Fruit fly (Drosophila melanogaster) whole organism, embryonic: ENCODE results near the gene CG13699.

Source experiments
- CG10321 ChIP-seq: fragments of 200-800 bp; sonication (Bioruptor generic); IDR thresholded peaks from 2 replicates; pipeline ENCODE4 v1.3.6; 2022; ENCODE audit warnings: missing biosample characterization, missing genetic modification characterization
- CG11504 ChIP-seq: fragments of 200-800 bp; sonication (Bioruptor generic); optimal IDR thresholded peaks from 3 replicates; lab custom pipeline; 2019; ENCODE audit warnings: missing biosample characterization, mild to moderate bottlenecking, missing genetic modification characterization, moderate library complexity
- CG11696 ChIP-seq: fragments of 200-800 bp; sonication (Bioruptor generic); IDR thresholded peaks from 2 replicates; pipeline ENCODE4 v1.3.6; 2022; ENCODE audit warnings: missing biosample characterization, missing genetic modification characterization
- CG13123 ChIP-seq: fragments of 200-800 bp; sonication (Bioruptor generic); optimal IDR thresholded peaks from 2 replicates; lab custom pipeline; 2016; ENCODE audit warnings: missing biosample characterization, missing genetic modification characterization
- CG1529 ChIP-seq: fragments of 200-800 bp; sonication (Bioruptor generic); optimal IDR thresholded peaks from 3 replicates; lab custom pipeline; 2018; ENCODE audit warnings: missing biosample characterization, missing genetic modification characterization
- CG15601 ChIP-seq: fragments of 200-800 bp; sonication (Bioruptor generic); optimal IDR thresholded peaks from 3 replicates; lab custom pipeline; 2019; ENCODE audit warnings: missing biosample characterization, mild to moderate bottlenecking, missing genetic modification characterization, moderate library complexity
- CG16813 ChIP-seq: fragments of 200-800 bp; sonication (Bioruptor generic); IDR thresholded peaks from 3 replicates; pipeline ENCODE4 v1.3.6; 2022; ENCODE audit warnings: missing biosample characterization, missing genetic modification characterization; ENCODE audit not compliant: partially characterized antibody
- CG17186 ChIP-seq: fragments of 200-800 bp; sonication (Bioruptor generic); optimal IDR thresholded peaks from 3 replicates; lab custom pipeline; 2017; ENCODE audit warnings: missing biosample characterization, missing genetic modification reagents, missing genetic modification characterization
- CG31441 ChIP-seq: fragments of 200-800 bp; sonication (Bioruptor generic); IDR thresholded peaks from 2 replicates; pipeline ENCODE4 v1.3.6; 2022; ENCODE audit warnings: missing biosample characterization, missing genetic modification characterization
- CG32772 ChIP-seq: fragments of 200-800 bp; sonication (Bioruptor generic); IDR thresholded peaks from 2 replicates; pipeline ENCODE4 v1.3.6; 2022; ENCODE audit warnings: missing biosample characterization, missing genetic modification characterization
- CG42726 ChIP-seq: fragments of 200-800 bp; sonication (Bioruptor generic); IDR thresholded peaks from 2 replicates; pipeline ENCODE4 v1.3.6; 2022; ENCODE audit warnings: missing biosample characterization, missing genetic modification characterization; ENCODE audit not compliant: partially characterized antibody
- CG6175 ChIP-seq: fragments of 200-800 bp; sonication (Bioruptor generic); IDR thresholded peaks from 3 replicates; pipeline ENCODE4 v1.3.6; 2022; ENCODE audit warnings: missing biosample characterization, missing genetic modification characterization
- CG6813 ChIP-seq: fragments of 200-800 bp; sonication (Bioruptor generic); optimal IDR thresholded peaks from 2 replicates; lab custom pipeline; 2017; ENCODE audit warnings: missing biosample characterization, missing genetic modification characterization, mild to moderate bottlenecking, moderate library complexity, missing genetic modification reagents
- CG7786 ChIP-seq: fragments of 200-800 bp; sonication (Bioruptor generic); optimal IDR thresholded peaks from 2 replicates; lab custom pipeline; 2016; ENCODE audit warnings: missing biosample characterization, missing genetic modification characterization
- CG9727 ChIP-seq: fragments of 200-800 bp; sonication (Bioruptor generic); optimal IDR thresholded peaks from 3 replicates; lab custom pipeline; 2017; ENCODE audit warnings: missing biosample characterization, mild to moderate bottlenecking, missing genetic modification characterization
- D ChIP-seq, 2 experiments: fragments of 200-800 bp in 1 of 2; fragments of >200 bp in 1 of 2; sonication (Bioruptor generic) in 1 of 2; optimal IDR thresholded peaks; 2 replicates in 1 of 2; 3 replicates in 1 of 2; lab custom pipeline; 2017; ENCODE audit warnings: mild to moderate bottlenecking in 1 of 2, missing biosample characterization in 1 of 2, missing genetic modification characterization in 1 of 2, missing genetic modification reagents in 1 of 2
- Doc3 ChIP-seq: fragments of 200-800 bp; sonication (Bioruptor generic); IDR thresholded peaks from 3 replicates; pipeline ENCODE4 v1.3.6; 2022; ENCODE audit warnings: missing biosample characterization, missing genetic modification characterization; ENCODE audit not compliant: partially characterized antibody
- Dp ChIP-seq: fragments of 200-800 bp; sonication (Bioruptor generic); optimal IDR thresholded peaks from 2 replicates; lab custom pipeline; 2018; ENCODE audit warnings: missing biosample characterization, mild to moderate bottlenecking, missing genetic modification characterization, moderate library complexity
- GATAe ChIP-seq: fragments of 200-800 bp; sonication (Bioruptor generic); conservative IDR thresholded peaks from 2 replicates; pipeline ENCODE4 v1.3.6; 2022; ENCODE audit warnings: missing biosample characterization, missing genetic modification characterization
- Gug ChIP-seq: fragments of 200-800 bp; sonication (Bioruptor generic); IDR thresholded peaks from 4 replicates; pipeline ENCODE4 v1.3.6; 2022; ENCODE audit warnings: missing biosample characterization, missing genetic modification characterization
- HLH3B ChIP-seq: fragments of 200-800 bp; sonication (Bioruptor generic); IDR thresholded peaks from 2 replicates; pipeline ENCODE4 v1.3.6; 2022; ENCODE audit warnings: missing biosample characterization, missing genetic modification characterization
- Hmx ChIP-seq: fragments of 200-800 bp; sonication (Bioruptor generic); optimal IDR thresholded peaks from 2 replicates; lab custom pipeline; 2016; ENCODE audit warnings: missing biosample characterization, missing genetic modification characterization
- Lpt ChIP-seq: fragments of >200 bp; optimal IDR thresholded peaks from 2 replicates; lab custom pipeline; 2018; ENCODE audit warnings: missing biosample characterization, missing genetic modification characterization
- Mad ChIP-seq: fragments of 200-800 bp; sonication (Bioruptor generic); optimal IDR thresholded peaks from 2 replicates; lab custom pipeline; 2016; ENCODE audit warnings: missing biosample characterization, missing genetic modification characterization
- Mrtf ChIP-seq: fragments of 200-800 bp; sonication (Bioruptor generic); IDR thresholded peaks from 3 replicates; pipeline ENCODE4 v1.3.6; 2022; ENCODE audit warnings: missing biosample characterization, missing genetic modification characterization
- NC2β ChIP-seq: fragments of 200-800 bp; sonication (Bioruptor generic); optimal IDR thresholded peaks from 2 replicates; lab custom pipeline; 2016; ENCODE audit warnings: missing biosample characterization, missing genetic modification characterization
- Opbp ChIP-seq: fragments of 200-800 bp; sonication (Bioruptor generic); IDR thresholded peaks from 3 replicates; pipeline ENCODE4 v1.3.6; 2022; ENCODE audit warnings: missing biosample characterization, missing genetic modification characterization; ENCODE audit not compliant: partially characterized antibody
- Scr ChIP-seq: fragments of 200-800 bp; sonication (Bioruptor generic); IDR thresholded peaks from 2 replicates; pipeline ENCODE4 v1.3.6; 2022; ENCODE audit warnings: missing biosample characterization, missing genetic modification characterization; ENCODE audit not compliant: partially characterized antibody
- Sin3A ChIP-seq: fragments of >200 bp; optimal IDR thresholded peaks from 2 replicates; lab custom pipeline; 2018
- Taf1 ChIP-seq: fragments of 200-800 bp; sonication (Bioruptor generic); IDR thresholded peaks from 2 replicates; pipeline ENCODE4 v1.3.6; 2022; ENCODE audit warnings: missing biosample characterization, missing genetic modification characterization
- Tbp ChIP-seq: fragments of >200 bp; optimal IDR thresholded peaks from 2 replicates; lab custom pipeline; 2018; ENCODE audit warnings: missing biosample characterization, missing genetic modification characterization
- Xrp1 ChIP-seq: fragments of 200-800 bp; sonication (Bioruptor generic); IDR thresholded peaks from 2 replicates; pipeline ENCODE4 v1.3.6; 2022; ENCODE audit warnings: missing biosample characterization, missing genetic modification characterization
- bab2 ChIP-seq: fragments of 200-800 bp; sonication (Bioruptor generic); optimal IDR thresholded peaks from 2 replicates; lab custom pipeline; 2016; ENCODE audit warnings: missing biosample characterization, missing genetic modification characterization
- chinmo ChIP-seq: fragments of 200-800 bp; sonication (Bioruptor generic); IDR thresholded peaks from 4 replicates; pipeline ENCODE4 v1.3.6; 2022; ENCODE audit warnings: missing biosample characterization, missing genetic modification characterization; ENCODE audit not compliant: partially characterized antibody
- cwo ChIP-seq: fragments of 200-800 bp; sonication (Bioruptor generic); optimal IDR thresholded peaks from 3 replicates; lab custom pipeline; 2017; ENCODE audit warnings: missing biosample characterization, missing genetic modification characterization, mild to moderate bottlenecking, moderate library complexity, missing genetic modification reagents
- dysf ChIP-seq: fragments of 200-800 bp; sonication (Bioruptor generic); IDR thresholded peaks from 3 replicates; pipeline ENCODE4 v1.3.6; 2022; ENCODE audit warnings: missing biosample characterization, missing genetic modification characterization
- grau ChIP-seq: fragments of 200-800 bp; optimal IDR thresholded peaks from 3 replicates; lab custom pipeline; 2019; ENCODE audit warnings: missing biosample characterization, mild to moderate bottlenecking, missing genetic modification characterization, moderate library complexity
- gro ChIP-seq: fragments of 200-800 bp; sonication (Bioruptor generic); optimal IDR thresholded peaks from 2 replicates; lab custom pipeline; 2016; ENCODE audit warnings: missing biosample characterization, missing genetic modification characterization
- jing ChIP-seq: fragments of 200-800 bp; sonication (Bioruptor generic); optimal IDR thresholded peaks from 2 replicates; lab custom pipeline; 2018; ENCODE audit warnings: missing biosample characterization, mild to moderate bottlenecking, missing genetic modification characterization
- jumu ChIP-seq: fragments of 200-800 bp; sonication (Bioruptor generic); optimal IDR thresholded peaks from 3 replicates; lab custom pipeline; 2016; ENCODE audit warnings: missing biosample characterization, missing genetic modification characterization
- kni ChIP-seq: fragments of 200-800 bp; sonication (Bioruptor generic); optimal IDR thresholded peaks from 3 replicates; lab custom pipeline; 2017; ENCODE audit warnings: mild to moderate bottlenecking, missing biosample characterization, missing genetic modification reagents, missing genetic modification characterization
- lab ChIP-seq: fragments of 200-800 bp; sonication (Bioruptor generic); optimal IDR thresholded peaks from 3 replicates; lab custom pipeline; 2017; ENCODE audit warnings: missing biosample characterization, missing genetic modification characterization, mild to moderate bottlenecking, moderate library complexity, missing genetic modification reagents
- lbe ChIP-seq: fragments of 200-800 bp; sonication (Bioruptor generic); optimal IDR thresholded peaks from 2 replicates; lab custom pipeline; 2016; ENCODE audit warnings: missing biosample characterization, mild to moderate bottlenecking, missing genetic modification characterization
- maf-S ChIP-seq: fragments of 200-800 bp; sonication (Bioruptor generic); optimal IDR thresholded peaks from 2 replicates; lab custom pipeline; 2016; ENCODE audit warnings: missing biosample characterization, missing genetic modification characterization
- onecut ChIP-seq: fragments of 200-800 bp; sonication (Bioruptor generic); IDR thresholded peaks from 2 replicates; pipeline ENCODE4 v1.3.6; 2022; ENCODE audit warnings: missing biosample characterization, missing genetic modification characterization
- row ChIP-seq: fragments of 200-800 bp; sonication (Bioruptor generic); IDR thresholded peaks from 3 replicates; pipeline ENCODE4 v1.3.6; 2022; ENCODE audit warnings: missing biosample characterization, missing genetic modification characterization
- slou ChIP-seq: fragments of 200-800 bp; sonication (Bioruptor generic); optimal IDR thresholded peaks from 3 replicates; lab custom pipeline; 2016; ENCODE audit warnings: missing biosample characterization, missing genetic modification characterization
- tx ChIP-seq: fragments of 200-800 bp; sonication (Bioruptor generic); optimal IDR thresholded peaks from 2 replicates; lab custom pipeline; 2016; ENCODE audit warnings: missing biosample characterization, missing genetic modification characterization
- wor ChIP-seq: fragments of 200-800 bp; sonication (Bioruptor generic); IDR thresholded peaks from 2 replicates; pipeline ENCODE4 v1.3.6; 2022; ENCODE audit warnings: missing biosample characterization, missing genetic modification characterization
- zen2 ChIP-seq: fragments of 200-800 bp; sonication (Bioruptor generic); IDR thresholded peaks from 3 replicates; pipeline ENCODE4 v1.3.6; 2022; ENCODE audit warnings: missing biosample characterization, missing genetic modification characterization; ENCODE audit not compliant: partially characterized antibody

Gene CG13699

DNA sequence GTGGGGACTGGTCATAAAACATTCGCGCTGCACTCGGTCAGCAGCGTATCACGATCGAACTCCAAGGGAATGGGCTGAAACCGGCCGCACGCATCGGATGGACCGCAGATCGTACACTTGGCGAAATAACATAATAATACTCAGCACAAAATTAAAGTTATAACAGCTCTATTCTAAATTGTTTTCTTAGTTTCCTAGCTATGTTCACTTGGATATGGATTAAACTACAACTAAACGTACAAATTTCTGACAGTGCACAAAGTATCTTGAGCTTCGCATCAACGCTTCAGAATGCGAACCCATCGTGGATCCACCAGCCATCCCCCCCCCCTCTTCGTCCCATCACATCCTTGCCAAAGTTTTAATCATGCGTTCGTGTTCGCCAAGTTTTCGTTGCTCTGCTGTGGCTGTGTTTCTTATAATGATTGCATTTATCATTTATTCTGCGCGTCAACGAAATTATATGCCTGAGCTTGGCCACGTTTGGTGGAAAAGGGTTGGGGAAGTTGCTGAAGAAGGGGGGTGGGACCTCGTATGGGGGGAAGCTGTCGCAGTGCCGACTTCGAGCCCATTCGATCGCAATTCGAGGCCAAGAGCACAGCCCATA is 32.8 kb upstream of the CG13699 start (continued):
- no peak for TF ChIP-seq CG13123
- TF ChIP-seq Sin3A (lab: Kevin White, UChicago), result no peak
- no peak for TF ChIP-seq Scr (GFP tag; lab: Robert Waterston, UW)
- TF ChIP-seq onecut (GFP tag; lab: Robert Waterston, UW), result no peak
- TF ChIP-seq Lpt (GFP tag; lab: Kevin White, UChicago), result no peak
- no peak for TF ChIP-seq Opbp
- no peak for TF ChIP-seq chinmo (GFP tag; lab: Robert Waterston, UW)
- no peak for TF ChIP-seq CG9727 (GFP tag; lab: Kevin White, UChicago)
- TF ChIP-seq zen2 (GFP tag; lab: Robert Waterston, UW), result no peak
- TF ChIP-seq Hmx (GFP tag; lab: Kevin White, UChicago), result no peak
- no peak for TF ChIP-seq grau (tag; lab: Kevin White, UChicago)
- TF ChIP-seq CG6813 (GFP tag; lab: Kevin White, UChicago), result no peak
- no peak for TF ChIP-seq lab (GFP tag; lab: Kevin White, UChicago)
- TF ChIP-seq CG15601 (tag; lab: Kevin White, UChicago), result no peak
- TF ChIP-seq kni, result no peak
- no peak for TF ChIP-seq row (GFP tag; lab: Robert Waterston, UW)
- no peak for TF ChIP-seq Mrtf (GFP tag; lab: Robert Waterston, UW)
- TF ChIP-seq Taf1 (GFP tag; lab: Robert Waterston, UW), result no peak
- TF ChIP-seq dysf, result no peak
- TF ChIP-seq CG10321, result no peak
- no peak for TF ChIP-seq GATAe (GFP tag; lab: Robert Waterston, UW)
- peak; percentile 16; the same call in 1 of the 2 replicates for TF ChIP-seq Xrp1
- TF ChIP-seq CG11696 (GFP tag; lab: Robert Waterston, UW), result no peak
- TF ChIP-seq D (optimal IDR thresholded peaks at IDR 0.05; lab: Kevin White, UChicago), result no peak
- TF ChIP-seq D (GFP tag; optimal IDR thresholded peaks at IDR 0.05; lab: Kevin White, UChicago), result no peak
- TF ChIP-seq CG16813 (GFP tag; lab: Robert Waterston, UW), result no peak
- TF ChIP-seq cwo (GFP tag; lab: Kevin White, UChicago), result no peak
- TF ChIP-seq gro (GFP tag; lab: Kevin White, UChicago), result no peak
- no peak for TF ChIP-seq NC2β (GFP tag; lab: Kevin White, UChicago)
- peak; percentile 96 for TF ChIP-seq lbe
- no peak for TF ChIP-seq jumu (GFP tag; lab: Kevin White, UChicago)
- no peak for TF ChIP-seq jing
- no peak for TF ChIP-seq Tbp (GFP tag; lab: Kevin White, UChicago)
- TF ChIP-seq slou, result no peak
- 0 out of 2 replicates have a peak, but pooled peaks have one; percentile 5 for TF ChIP-seq CG32772 (GFP tag; lab: Robert Waterston, UW)
- no peak for TF ChIP-seq CG11504
- no peak for TF ChIP-seq CG42726 (GFP tag; lab: Robert Waterston, UW)
- TF ChIP-seq CG6175, result no peak
- TF ChIP-seq tx (GFP tag; lab: Kevin White, UChicago), result no peak
- TF ChIP-seq HLH3B, result peak; percentile 20; the same call in 1 of the 2 replicates
- no peak for TF ChIP-seq CG31441 (GFP tag; lab: Robert Waterston, UW)
- TF ChIP-seq bab2, result no peak
- TF ChIP-seq Gug (GFP tag; lab: Robert Waterston, UW), result no peak
- no peak for TF ChIP-seq Mad (GFP tag; lab: Kevin White, UChicago)
- no peak for TF ChIP-seq Dp (GFP tag; lab: Kevin White, UChicago)
- TF ChIP-seq maf-S (GFP tag; lab: Kevin White, UChicago), result no peak
- no peak for TF ChIP-seq Doc3 (GFP tag; lab: Robert Waterston, UW)
- TF ChIP-seq CG1529, result no peak
- no peak for TF ChIP-seq CG17186 (GFP tag; lab: Kevin White, UChicago)
- TF ChIP-seq wor, result no peak
- no peak for TF ChIP-seq CG7786 (GFP tag; lab: Kevin White, UChicago)
